Fruit fly (Drosophila melanogaster) whole organism, embryonic: ENCODE data around the gene ND-B16.6.

ENCODE experiments used
- Adf1 ChIP-seq: fragments of 200-800 bp; sonication (Bioruptor generic); IDR thresholded peaks from 2 replicates; pipeline ENCODE4 v1.3.6; 2022; ENCODE audit warnings: missing biosample characterization, missing genetic modification characterization
- Atf6 ChIP-seq: fragments of 200-800 bp; sonication (Bioruptor generic); IDR thresholded peaks from 2 replicates; pipeline ENCODE4 v1.3.6; 2022; ENCODE audit warnings: missing biosample characterization, missing genetic modification characterization
- Awh ChIP-seq: fragments of 200-800 bp; sonication (Bioruptor generic); IDR thresholded peaks from 2 replicates; pipeline ENCODE4, ENCODE4 v1.3.6; 2022; ENCODE audit warnings: missing biosample characterization, missing genetic modification characterization
- CG10147 ChIP-seq: fragments of 200-800 bp; sonication (Bioruptor generic); optimal IDR thresholded peaks from 2 replicates; lab custom pipeline; 2019; ENCODE audit warnings: missing biosample characterization, mild to moderate bottlenecking, missing genetic modification characterization, moderate library complexity
- CG10267 ChIP-seq: fragments of 200-800 bp; sonication (Bioruptor generic); optimal IDR thresholded peaks from 2 replicates; lab custom pipeline; 2018; ENCODE audit warnings: missing biosample characterization, mild to moderate bottlenecking, missing genetic modification characterization, moderate library complexity
- CG11456 ChIP-seq: fragments of 200-800 bp; sonication (Bioruptor generic); IDR thresholded peaks from 3 replicates; pipeline ENCODE4 v1.3.6; 2022; ENCODE audit warnings: missing biosample characterization, missing genetic modification characterization
- CG11504 ChIP-seq: fragments of 200-800 bp; sonication (Bioruptor generic); optimal IDR thresholded peaks from 3 replicates; lab custom pipeline; 2019; ENCODE audit warnings: missing biosample characterization, mild to moderate bottlenecking, missing genetic modification characterization, moderate library complexity
- CG11560 ChIP-seq: fragments of 200-800 bp; sonication (Bioruptor generic); IDR thresholded peaks from 3 replicates; pipeline ENCODE4 v1.3.6; 2022; ENCODE audit warnings: missing biosample characterization, missing genetic modification characterization
- CG14050 ChIP-seq: fragments of 200-800 bp; sonication (Bioruptor generic); IDR thresholded peaks from 3 replicates; pipeline ENCODE4 v1.3.6; 2022; ENCODE audit warnings: missing biosample characterization, missing genetic modification characterization
- CG16813 ChIP-seq: fragments of 200-800 bp; sonication (Bioruptor generic); IDR thresholded peaks from 3 replicates; pipeline ENCODE4 v1.3.6; 2022; ENCODE audit warnings: missing biosample characterization, missing genetic modification characterization; ENCODE audit not compliant: partially characterized antibody
- CG17568 ChIP-seq: fragments of 200-800 bp; sonication (Bioruptor generic); optimal IDR thresholded peaks from 2 replicates; lab custom pipeline; 2018; ENCODE audit warnings: missing biosample characterization, mild to moderate bottlenecking, missing genetic modification characterization, moderate library complexity
- CG17802 ChIP-seq: fragments of 200-800 bp; sonication (Bioruptor generic); optimal IDR thresholded peaks from 2 replicates; lab custom pipeline; 2018; ENCODE audit warnings: missing biosample characterization, mild to moderate bottlenecking, missing genetic modification characterization, moderate library complexity
- CG17912 ChIP-seq: fragments of 200-800 bp; sonication (Bioruptor generic); optimal IDR thresholded peaks from 2 replicates; lab custom pipeline; 2018; ENCODE audit warnings: missing biosample characterization, mild to moderate bottlenecking, missing genetic modification characterization
- CG18476 ChIP-seq: fragments of 200-800 bp; sonication (Bioruptor generic); optimal IDR thresholded peaks from 2 replicates; lab custom pipeline; 2016; ENCODE audit warnings: missing biosample characterization, mild to moderate bottlenecking, missing genetic modification characterization
- CG18764 ChIP-seq: fragments of 200-800 bp; sonication (Bioruptor generic); optimal IDR thresholded peaks from 3 replicates; lab custom pipeline; 2016; ENCODE audit warnings: missing biosample characterization, missing genetic modification characterization
- CG3065 ChIP-seq: fragments of 200-800 bp; sonication (Bioruptor generic); optimal IDR thresholded peaks from 2 replicates; lab custom pipeline; 2016; ENCODE audit warnings: missing biosample characterization, missing genetic modification characterization
- CG3163 ChIP-seq: fragments of 200-800 bp; sonication (Bioruptor generic); optimal IDR thresholded peaks from 3 replicates; lab custom pipeline; 2016; ENCODE audit warnings: missing biosample characterization, missing genetic modification characterization
- CG3281 ChIP-seq: fragments of 200-800 bp; sonication (Bioruptor generic); optimal IDR thresholded peaks from 3 replicates; lab custom pipeline; 2017; ENCODE audit warnings: missing biosample characterization, mild to moderate bottlenecking, missing genetic modification characterization
- CG3726 ChIP-seq: fragments of 200-800 bp; sonication (Bioruptor generic); IDR thresholded peaks from 3 replicates; pipeline ENCODE4, ENCODE4 v1.3.6; 2022; ENCODE audit warnings: missing biosample characterization, missing genetic modification characterization
- CG4360 ChIP-seq: fragments of 200-800 bp; sonication (Bioruptor generic); IDR thresholded peaks from 2 replicates; pipeline ENCODE4 v1.3.6; 2022; ENCODE audit warnings: missing biosample characterization, missing genetic modification characterization
- CG4424 ChIP-seq: fragments of 200-800 bp; sonication (Bioruptor generic); optimal IDR thresholded peaks from 3 replicates; lab custom pipeline; 2016; ENCODE audit warnings: missing biosample characterization, missing genetic modification characterization
- CG4820 ChIP-seq: fragments of 200-800 bp; sonication (Bioruptor generic); optimal IDR thresholded peaks from 3 replicates; lab custom pipeline; 2016; ENCODE audit warnings: missing biosample characterization, missing genetic modification characterization
- CG6791 ChIP-seq: fragments of 200-800 bp; sonication (Bioruptor generic); IDR thresholded peaks from 3 replicates; pipeline ENCODE4 v1.3.6; 2022; ENCODE audit warnings: missing biosample characterization, missing genetic modification characterization; ENCODE audit not compliant: partially characterized antibody
- CG9727 ChIP-seq: fragments of 200-800 bp; sonication (Bioruptor generic); optimal IDR thresholded peaks from 3 replicates; lab custom pipeline; 2017; ENCODE audit warnings: missing biosample characterization, mild to moderate bottlenecking, missing genetic modification characterization
- CTCF ChIP-seq: fragments of 200-800 bp; sonication (Bioruptor generic); optimal IDR thresholded peaks from 2 replicates; lab custom pipeline; 2017; ENCODE audit warnings: missing biosample characterization, mild to moderate bottlenecking, missing genetic modification characterization, moderate library complexity
- CkIIα-i1 ChIP-seq: fragments of 200-800 bp; sonication (Bioruptor generic); IDR thresholded peaks from 2 replicates; pipeline ENCODE4 v1.3.6; 2022; ENCODE audit warnings: missing biosample characterization, missing genetic modification characterization
- Dbx ChIP-seq: fragments of 200-800 bp; sonication (Bioruptor generic); IDR thresholded peaks from 3 replicates; pipeline ENCODE4 v1.3.6; 2022; ENCODE audit warnings: missing biosample characterization, missing genetic modification characterization
- Deaf1 ChIP-seq: fragments of 200-800 bp; optimal IDR thresholded peaks from 3 replicates; lab custom pipeline; 2019; ENCODE audit warnings: missing biosample characterization, mild to moderate bottlenecking, missing genetic modification characterization, moderate library complexity
- Hey ChIP-seq: fragments of 200-800 bp; sonication (Bioruptor generic); optimal IDR thresholded peaks from 3 replicates; lab custom pipeline; 2018; ENCODE audit warnings: missing biosample characterization, mild to moderate bottlenecking, missing genetic modification characterization
- Jarid2 ChIP-seq: fragments of 200-800 bp; sonication (Bioruptor generic); optimal IDR thresholded peaks from 3 replicates; lab custom pipeline; 2017; ENCODE audit warnings: mild to moderate bottlenecking, missing biosample characterization, missing genetic modification reagents, missing genetic modification characterization
- al ChIP-seq: fragments of 200-800 bp; sonication (Bioruptor generic); IDR thresholded peaks from 2 replicates; pipeline ENCODE4 v1.3.6; 2022; ENCODE audit warnings: missing biosample characterization, missing genetic modification characterization
- dimm ChIP-seq: fragments of 200-800 bp; sonication (Bioruptor generic); IDR thresholded peaks from 2 replicates; pipeline ENCODE4 v1.3.6; 2022; ENCODE audit warnings: missing biosample characterization, missing genetic modification characterization
- dm ChIP-seq: fragments of 200-800 bp; sonication (Bioruptor generic); optimal IDR thresholded peaks from 3 replicates; lab custom pipeline; 2016; ENCODE audit warnings: missing biosample characterization, missing genetic modification characterization
- dysf ChIP-seq: fragments of 200-800 bp; sonication (Bioruptor generic); IDR thresholded peaks from 3 replicates; pipeline ENCODE4 v1.3.6; 2022; ENCODE audit warnings: missing biosample characterization, missing genetic modification characterization
- hb ChIP-seq: fragments of 200-800 bp; sonication (Bioruptor generic); IDR thresholded peaks from 3 replicates; pipeline ENCODE4 v1.3.6; 2022; ENCODE audit warnings: missing biosample characterization, missing genetic modification characterization; ENCODE audit not compliant: partially characterized antibody
- jing ChIP-seq: fragments of 200-800 bp; sonication (Bioruptor generic); optimal IDR thresholded peaks from 2 replicates; lab custom pipeline; 2018; ENCODE audit warnings: missing biosample characterization, mild to moderate bottlenecking, missing genetic modification characterization
- lmd ChIP-seq: fragments of 200-800 bp; sonication (Bioruptor generic); IDR thresholded peaks from 2 replicates; pipeline ENCODE4 v1.3.6; 2022; ENCODE audit warnings: missing biosample characterization, missing genetic modification characterization
- nerfin-2 ChIP-seq: fragments of 200-800 bp; sonication (Bioruptor generic); IDR thresholded peaks from 2 replicates; pipeline ENCODE4 v1.3.6; 2022; ENCODE audit warnings: missing biosample characterization, missing genetic modification characterization; ENCODE audit not compliant: partially characterized antibody
- nmo ChIP-seq: fragments of 200-800 bp; sonication (Bioruptor generic); optimal IDR thresholded peaks from 2 replicates; lab custom pipeline; 2018; ENCODE audit warnings: missing biosample characterization, mild to moderate bottlenecking, missing genetic modification characterization, moderate library complexity
- odd ChIP-seq: fragments of 200-800 bp; sonication (Bioruptor generic); optimal IDR thresholded peaks from 2 replicates; lab custom pipeline; 2017; ENCODE audit warnings: missing biosample characterization, mild to moderate bottlenecking, missing genetic modification characterization
- pfk ChIP-seq: fragments of 200-800 bp; sonication (Bioruptor generic); optimal IDR thresholded peaks from 2 replicates; lab custom pipeline; 2018; ENCODE audit warnings: missing biosample characterization, mild to moderate bottlenecking, missing genetic modification characterization, moderate library complexity
- row ChIP-seq: fragments of 200-800 bp; sonication (Bioruptor generic); IDR thresholded peaks from 3 replicates; pipeline ENCODE4 v1.3.6; 2022; ENCODE audit warnings: missing biosample characterization, missing genetic modification characterization
- sens ChIP-seq: fragments of 200-800 bp; sonication (Bioruptor generic); peaks from one replicate; lab custom pipeline; 2016; ENCODE audit warnings: missing biosample characterization, missing genetic modification characterization
- ssp ChIP-seq: fragments of 200-800 bp; sonication (Bioruptor generic); IDR thresholded peaks from 2 replicates; pipeline ENCODE4 v1.3.6; 2022; ENCODE audit warnings: missing biosample characterization, missing genetic modification characterization
- stwl ChIP-seq: fragments of 200-800 bp; sonication (Bioruptor generic); optimal IDR thresholded peaks from 3 replicates; lab custom pipeline; 2018; ENCODE audit warnings: missing biosample characterization, mild to moderate bottlenecking, missing genetic modification characterization, moderate library complexity
- sug ChIP-seq: fragments of 200-800 bp; optimal IDR thresholded peaks from 2 replicates; lab custom pipeline; 2019; ENCODE audit warnings: missing biosample characterization, mild to moderate bottlenecking, missing genetic modification characterization, moderate library complexity
- tgo ChIP-seq: fragments of 200-800 bp; sonication (Bioruptor generic); IDR thresholded peaks from 3 replicates; pipeline ENCODE4 v1.3.6; 2022; ENCODE audit warnings: missing biosample characterization, missing genetic modification characterization
- tup ChIP-seq: fragments of 200-800 bp; sonication (Bioruptor generic); optimal IDR thresholded peaks from 2 replicates; lab custom pipeline; 2016; ENCODE audit warnings: missing biosample characterization, mild to moderate bottlenecking, missing genetic modification characterization, moderate library complexity
- twi ChIP-seq: fragments of 200-800 bp; optimal IDR thresholded peaks from 2 replicates; lab custom pipeline; 2019; ENCODE audit warnings: missing biosample characterization, mild to moderate bottlenecking, missing genetic modification characterization, moderate library complexity
- tx ChIP-seq: fragments of 200-800 bp; sonication (Bioruptor generic); optimal IDR thresholded peaks from 2 replicates; lab custom pipeline; 2016; ENCODE audit warnings: missing biosample characterization, missing genetic modification characterization
- vnd ChIP-seq: fragments of 200-800 bp; sonication (Bioruptor generic); IDR thresholded peaks from 3 replicates; pipeline ENCODE4 v1.3.6; 2022; ENCODE audit warnings: missing biosample characterization, missing genetic modification characterization; ENCODE audit not compliant: partially characterized antibody
- zfh1 ChIP-seq: fragments of 200-800 bp; sonication (Bioruptor generic); IDR thresholded peaks from 3 replicates; pipeline ENCODE4 v1.3.6; 2022; ENCODE audit warnings: missing biosample characterization, missing genetic modification characterization

The ND-B16.6 gene

DNA sequence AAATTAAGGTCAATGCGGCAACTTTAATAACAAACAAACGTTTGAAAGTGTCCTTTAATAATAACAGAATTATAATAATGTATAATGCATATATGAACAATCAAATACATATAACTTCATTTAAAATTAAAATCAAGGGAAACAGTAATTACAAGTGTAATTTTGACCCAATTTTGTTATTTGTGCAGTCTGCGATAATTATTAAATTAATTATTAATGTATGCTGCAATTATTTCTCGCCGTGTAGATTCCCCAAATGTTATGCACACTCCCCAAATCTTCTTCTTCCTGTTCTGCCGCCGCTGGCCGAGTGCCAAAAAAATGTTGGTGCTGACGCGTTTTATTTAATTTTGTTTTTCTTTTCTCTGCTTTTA is 3.4 kb upstream of the ND-B16.6 start (continued):
- TF ChIP-seq Deaf1 (tag; lab: Kevin White, UChicago) (peak; percentile 65), ssp (GFP tag; lab: Robert Waterston, UW) (peak; percentile 69), CG11456 (GFP tag; lab: Robert Waterston, UW) (peak; percentile 73), CG3065 (GFP tag; lab: Kevin White, UChicago) (peak; percentile 31), CG9727 (GFP tag; lab: Kevin White, UChicago) (peak; percentile 92), CG11504 (peak; percentile 93), CG3163 (GFP tag; lab: Kevin White, UChicago) (no peak), stwl (tag; lab: Kevin White, UChicago) (no peak), Jarid2 (GFP tag; lab: Kevin White, UChicago) (peak; percentile 65), CG16813 (GFP tag; lab: Robert Waterston, UW) (no peak), CG10267 (tag; lab: Kevin White, UChicago) (peak; percentile 83), CG18764 (peak; percentile 76), Dbx (GFP tag; lab: Robert Waterston, UW) (peak; percentile 84), sug (tag; lab: Kevin White, UChicago) (peak; percentile 87), CG17568 (GFP tag; lab: Kevin White, UChicago) (peak; percentile 76), CG6791 (GFP tag; lab: Robert Waterston, UW) (no peak), CG17802 (tag; lab: Kevin White, UChicago) (peak; percentile 39), vnd (no peak), CG14050 (GFP tag; lab: Robert Waterston, UW) (peak; percentile 45), Adf1 (GFP tag; lab: Robert Waterston, UW) (peak; percentile 60), CG10147 (GFP tag; lab: Kevin White, UChicago) (peak; percentile 87), hb (GFP tag; lab: Robert Waterston, UW) (no peak), CG4820 (peak; percentile 77), row (GFP tag; lab: Robert Waterston, UW) (peak; percentile 89), CG4424 (peak; percentile 84), dimm (GFP tag; lab: Robert Waterston, UW) (peak; percentile 32; the same call in 1 of the 2 replicates), al (GFP tag; lab: Robert Waterston, UW) (peak; percentile 65), CG11560 (tag; lab: Robert Waterston, UW) (0 out of 3 replicates have a peak, but pooled peaks have one; percentile 64), Hey (tag; lab: Kevin White, UChicago) (peak; percentile 46), lmd (GFP tag; lab: Robert Waterston, UW) (peak; percentile 83), nmo (GFP tag; lab: Kevin White, UChicago) (peak; percentile 94), CG4360 (GFP tag; lab: Robert Waterston, UW) (peak; percentile 17; the same call in 1 of the 2 replicates), twi (tag; lab: Kevin White, UChicago) (peak; percentile 78), tx (no peak), tup (GFP tag; lab: Kevin White, UChicago) (peak; percentile 13), CG3726 (peak; percentile 77), CkIIα-i1 (GFP tag; lab: Robert Waterston, UW) (no peak), CG3281 (peak; percentile 88), jing (peak; percentile 35), sens (peak; percentile 87), zfh1 (GFP tag; lab: Robert Waterston, UW) (peak; percentile 75), tgo (GFP tag; lab: Robert Waterston, UW) (peak; percentile 81), dm (no peak), dysf (GFP tag; lab: Robert Waterston, UW) (peak; percentile 89), CTCF (GFP tag; lab: Kevin White, UChicago) (peak; percentile 16), pfk (GFP tag; lab: Kevin White, UChicago) (no peak), nerfin-2 (no peak), CG17912 (peak; percentile 29), Atf6 (GFP tag; lab: Robert Waterston, UW) (peak; percentile 85), CG18476 (GFP tag; lab: Kevin White, UChicago) (peak; percentile 64), Awh (GFP tag; lab: Robert Waterston, UW) (peak; percentile 53; the same call in 1 of the 2 replicates), odd (peak; percentile 75)
